Worm (Caenorhabditis elegans): ENCODE data around the gene T20G5.13.

The T20G5.13 gene

DNA sequence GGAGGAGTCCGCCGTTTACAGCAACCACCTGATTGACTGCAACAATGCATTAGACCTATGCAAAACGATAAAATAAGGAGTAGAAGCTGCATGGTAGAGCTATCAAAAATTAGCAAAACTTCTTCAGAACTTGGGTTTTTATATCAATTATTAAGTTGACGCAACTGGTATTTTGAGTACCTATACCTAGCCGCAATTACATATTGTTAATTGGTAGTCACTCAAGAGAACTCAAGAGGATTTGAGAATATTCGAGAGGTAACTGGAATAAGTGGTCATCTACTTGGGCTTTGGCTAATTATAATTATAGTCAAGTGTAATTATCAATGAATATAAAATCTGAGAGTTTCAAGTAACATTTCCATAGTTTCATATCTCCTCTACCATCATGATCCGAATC is at the start of gene T20G5.13, which contains the start of gene T20G5.12:
Gene T20G5.13 (minus strand): TSS at position 101 of the 400 bp plus-strand sequence.
Gene T20G5.12 (plus strand): TSS at position 370 of the 400 bp plus-strand sequence.
- TF ChIP-seq Y116A8C.19 (tag; optimal IDR thresholded peaks at IDR 0.05; ENCODE audit: borderline replicate concordance) (no peak), nhr-77 (tag; optimal IDR thresholded peaks at IDR 0.05) (no peak), ceh-88 (GFP tag; IDR thresholded peaks at IDR 0.05) (no peak), unc-98 (GFP tag; IDR thresholded peaks at IDR 0.05) (no peak), sptf-1 (tag; optimal IDR thresholded peaks at IDR 0.05) (no peak), aha-1 (tag; optimal IDR thresholded peaks at IDR 0.05) (no peak), nhr-85 (tag) (no peak)

DNA sequence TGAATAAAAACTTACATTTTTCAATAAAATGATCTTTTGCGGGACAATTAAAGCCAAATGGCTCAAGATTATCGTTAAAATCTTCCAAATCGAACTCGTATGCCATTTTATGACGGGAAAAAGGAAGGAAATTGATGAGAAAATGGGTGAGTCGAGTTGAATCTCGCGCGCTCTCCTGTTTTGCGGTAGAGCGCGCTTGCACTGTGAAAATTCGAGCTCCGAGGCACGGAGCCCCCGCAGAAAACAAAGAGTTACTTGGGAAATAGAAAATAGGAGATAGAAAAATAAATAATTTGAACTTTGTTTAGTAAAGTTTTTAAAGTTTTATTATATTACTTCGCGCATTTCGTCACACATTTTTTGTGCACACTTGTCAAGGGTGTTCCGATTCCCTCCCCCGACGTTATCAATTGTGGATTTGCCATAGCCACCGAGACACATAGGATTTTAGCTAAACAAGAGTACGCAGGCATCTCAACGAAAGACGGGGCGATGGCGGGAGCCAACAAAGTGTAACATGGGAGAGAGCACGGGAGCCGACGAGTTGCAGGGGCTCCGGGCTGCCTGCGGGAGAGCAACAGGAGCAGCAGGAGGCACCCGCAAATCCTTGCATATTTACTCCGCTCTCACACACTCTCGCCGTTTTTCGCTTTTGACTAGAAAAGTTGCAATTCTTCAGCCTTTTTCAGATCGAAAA is 47.5 kb upstream of the T20G5.13 start, which contains the start of the genes div-1 and cor-1:
Gene div-1 (minus strand): TSS at position 119 of the 697 bp plus-strand sequence.
Gene cor-1 (plus strand): TSS at position 671 of the 697 bp plus-strand sequence.
- TF ChIP-seq ama-1 (optimal IDR thresholded peaks at IDR 0.05): no peak
- peak; percentile 40 for TF ChIP-seq fkh-8 (tag; optimal IDR thresholded peaks at IDR 0.05)
- TF ChIP-seq zip-4 (GFP tag; optimal IDR thresholded peaks at IDR 0.05): no peak
- no peak for TF ChIP-seq pag-3 (tag; optimal IDR thresholded peaks at IDR 0.05; ENCODE audit: borderline replicate concordance, insufficient read depth)
- peak; percentile 5 for TF ChIP-seq nhr-20 (tag; optimal IDR thresholded peaks at IDR 0.05)
- TF ChIP-seq snpc-4 (tag; optimal IDR thresholded peaks at IDR 0.05): peak; percentile 22
- TF ChIP-seq egl-27 (tag; optimal IDR thresholded peaks at IDR 0.05): no peak
- TF ChIP-seq nhr-85 (tag): no peak
- no peak for TF ChIP-seq unc-98 (GFP tag; IDR thresholded peaks at IDR 0.05)
- no peak for TF ChIP-seq mab-9 (GFP tag; IDR thresholded peaks at IDR 0.05)
- TF ChIP-seq unc-86 (tag; optimal IDR thresholded peaks at IDR 0.05): no peak
- no peak for TF ChIP-seq C04F5.9 (tag; optimal IDR thresholded peaks at IDR 0.05)
- no peak for TF ChIP-seq zag-1 (tag; optimal IDR thresholded peaks at IDR 0.05)
- TF ChIP-seq ztf-11 (tag; optimal IDR thresholded peaks at IDR 0.05): no peak
- no peak for TF ChIP-seq fkh-10 (GFP tag; optimal IDR thresholded peaks at IDR 0.05)
- TF ChIP-seq efl-1 (optimal IDR thresholded peaks at IDR 0.05): peak; percentile 76 to 90
- TF ChIP-seq efl-1 (GFP tag; optimal IDR thresholded peaks at IDR 0.05 in 1 of 2): peak; percentile 87 to 99
- TF ChIP-seq pax-3 (tag; optimal IDR thresholded peaks at IDR 0.05): no peak
- no peak for TF ChIP-seq nhr-237 (tag; optimal IDR thresholded peaks at IDR 0.05)
- no peak for TF ChIP-seq aha-1 (tag; optimal IDR thresholded peaks at IDR 0.05)
- peak in 2 of 3 experiments; percentile 25 to 46 for TF ChIP-seq ceh-82 (tag; optimal IDR thresholded peaks at IDR 0.05)
- peak; percentile 57 for TF ChIP-seq nhr-71 (tag; optimal IDR thresholded peaks at IDR 0.05)
- TF ChIP-seq ces-1 (GFP tag; optimal IDR thresholded peaks at IDR 0.05): no peak
- TF ChIP-seq ets-5 (GFP tag; IDR thresholded peaks at IDR 0.05): no peak
- no peak for TF ChIP-seq efl-3 (GFP tag; optimal IDR thresholded peaks at IDR 0.05)
- peak; percentile 66 for TF ChIP-seq lin-14 (GFP tag; optimal IDR thresholded peaks at IDR 0.05)
- TF ChIP-seq nhr-19 (GFP tag; conservative IDR thresholded peaks at IDR 0.05): peak; percentile 28
- no peak for TF ChIP-seq elt-3 (tag; optimal IDR thresholded peaks at IDR 0.05)
- no peak for TF ChIP-seq vab-15 (tag; optimal IDR thresholded peaks at IDR 0.05)
- TF ChIP-seq jun-1 (tag; optimal IDR thresholded peaks at IDR 0.05): no peak
- TF ChIP-seq lin-35 (GFP tag; optimal IDR thresholded peaks at IDR 0.05): peak; percentile 86 to 93
- TF ChIP-seq hlh-4 (tag; optimal IDR thresholded peaks at IDR 0.05): no peak
- no peak for TF ChIP-seq blmp-1 (tag; optimal IDR thresholded peaks at IDR 0.05)
- TF ChIP-seq mep-1 (tag; optimal IDR thresholded peaks at IDR 0.05): peak; percentile 16
- peak; percentile 54 for TF ChIP-seq tbx-2 (tag; optimal IDR thresholded peaks at IDR 0.05)
- TF ChIP-seq nhr-47 (tag; optimal IDR thresholded peaks at IDR 0.05): peak; percentile 57
- TF ChIP-seq isw-1 (GFP tag; IDR thresholded peaks at IDR 0.05): peak; percentile 16; the same call in 1 of the 2 replicates
- no peak for TF ChIP-seq fos-1 (tag; optimal IDR thresholded peaks at IDR 0.05)
- no peak for TF ChIP-seq unc-62 (GFP tag; optimal IDR thresholded peaks at IDR 0.05)
- no peak for TF ChIP-seq sup-37 (GFP tag; optimal IDR thresholded peaks at IDR 0.05)
- no peak for TF ChIP-seq fkh-4 (tag; optimal IDR thresholded peaks at IDR 0.05; ENCODE audit: borderline replicate concordance)
- peak; percentile 34 for TF ChIP-seq lin-15B (tag; optimal IDR thresholded peaks at IDR 0.05)
- TF ChIP-seq irx-1 (tag; optimal IDR thresholded peaks at IDR 0.05): no peak
- TF ChIP-seq F16B12.6 (tag; optimal IDR thresholded peaks at IDR 0.05): peak; percentile 39
- TF ChIP-seq nhr-90 (tag; optimal IDR thresholded peaks at IDR 0.05; ENCODE audit: poor library complexity): peak; percentile 16
- TF ChIP-seq nhr-28 (tag; optimal IDR thresholded peaks at IDR 0.05): no peak

All from whole organism, L1 larva.